Worm (Caenorhabditis elegans) whole organism, dauer: ENCODE results near the gene Y6E2A.1.
"Not testable (repeated sequence)": the region's sequence is repeated elsewhere in the genome, so short reads cannot be mapped to it uniquely, and the experiment has no call there.

Experiments used
- unc-62 ChIP-seq: sonication (generic microtip); optimal IDR thresholded peaks from 2 replicates; lab custom pipeline; 2017; ENCODE audit warnings: missing biosample characterization, missing genetic modification reagents, missing genetic modification characterization

The Y6E2A.1 gene

ce11 chrV:15674899-15675298, 35.4 kb downstream of the Y6E2A.1 start:
- no peak for TF ChIP-seq unc-62

- TF ChIP-seq unc-62 = no peak
These were observed 36.6 kb downstream of the Y6E2A.1 start, which contains the start of gene nhr-51 for ce11 chrV:15673707-15674106. nhr-51 (plus strand) TSS chrV:15674007.

- not testable (repeated sequence) for TF ChIP-seq unc-62
These were observed 40.2 kb downstream of the Y6E2A.1 start, which contains the start of gene K06B4.15 for ce11 chrV:15670139-15670538. K06B4.15 (plus strand) TSS chrV:15670439.

ce11 chrV:15668870-15669269, 41.4 kb downstream of the Y6E2A.1 start, which contains the start of gene K06B4.4:
K06B4.4 (plus strand) TSS chrV:15669170.
- TF ChIP-seq unc-62 = no peak

ce11 chrV:15668200-15668599, 42.1 kb downstream of the Y6E2A.1 start, which contains the start of gene F53E4.1:
F53E4.1 (minus strand) TSS chrV:15668300.
- TF ChIP-seq unc-62 = not testable (repeated sequence)

DNA sequence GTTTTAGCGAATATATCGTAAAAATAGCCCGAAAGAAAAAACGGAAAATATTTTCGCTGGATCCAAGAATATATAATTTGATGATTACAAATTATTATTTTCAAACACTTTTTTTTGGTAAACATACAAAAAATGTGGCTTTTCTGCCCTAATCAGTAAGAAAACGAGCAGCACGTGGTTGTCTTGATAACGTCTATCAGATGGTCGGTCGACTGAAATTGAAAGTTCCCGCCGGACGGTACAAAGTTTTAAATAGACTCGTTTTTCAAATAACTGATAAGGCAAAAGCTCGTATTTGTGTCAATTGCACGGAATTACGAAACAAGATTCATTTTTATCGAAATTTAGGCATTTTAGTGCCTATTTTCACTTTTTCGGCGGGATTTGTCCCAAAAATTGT, 43.6 kb downstream of the Y6E2A.1 start:
- TF ChIP-seq unc-62 = no peak

DNA sequence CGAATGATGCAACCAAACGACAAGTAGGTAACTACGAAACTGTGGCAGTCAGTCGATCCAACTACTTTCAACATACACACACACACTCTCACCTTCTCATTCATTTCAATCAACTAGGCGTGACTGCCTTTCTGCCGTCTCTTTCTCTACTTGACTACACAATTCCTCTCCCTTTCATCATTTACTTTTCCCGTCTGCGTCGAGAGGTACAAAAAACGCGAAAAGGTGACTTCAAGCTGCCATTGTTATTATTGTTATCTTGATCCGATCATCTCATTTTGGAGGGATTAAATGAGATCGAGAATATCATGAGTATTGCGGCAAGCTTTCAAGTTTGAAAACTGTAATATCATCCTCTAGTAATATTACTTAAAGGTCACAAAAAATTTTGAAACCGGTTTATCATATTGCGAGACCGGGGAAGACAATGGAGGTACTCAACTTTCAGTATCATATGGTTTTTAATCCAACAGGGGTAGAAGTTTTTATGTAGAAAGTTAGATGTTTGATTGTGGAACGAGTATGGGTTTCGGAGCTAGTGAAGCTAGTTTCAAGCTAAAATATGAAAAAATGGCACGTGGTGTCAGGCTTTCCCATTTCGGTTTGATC, 46.1 kb downstream of the Y6E2A.1 start:
- TF ChIP-seq unc-62 = no peak

DNA sequence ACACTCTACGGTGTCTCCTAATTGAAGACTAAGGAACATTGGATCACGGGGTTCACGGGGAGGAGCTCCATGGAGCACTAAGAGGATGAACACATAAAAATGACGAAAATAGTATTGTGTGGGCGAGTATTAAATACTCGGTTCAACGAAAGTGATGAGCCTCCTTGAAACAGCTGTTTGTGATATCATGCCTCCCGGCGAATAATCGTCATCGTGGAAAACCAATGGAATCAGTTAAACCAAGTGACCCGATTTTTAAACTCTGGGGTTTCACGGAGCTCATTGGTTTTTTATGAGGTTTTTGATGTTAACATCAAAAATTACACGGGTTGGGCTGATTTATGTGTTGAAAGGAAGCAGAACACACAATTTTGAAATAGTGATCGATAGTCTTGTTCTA, 48.7 kb downstream of the Y6E2A.1 start:
- no peak for TF ChIP-seq unc-62

DNA sequence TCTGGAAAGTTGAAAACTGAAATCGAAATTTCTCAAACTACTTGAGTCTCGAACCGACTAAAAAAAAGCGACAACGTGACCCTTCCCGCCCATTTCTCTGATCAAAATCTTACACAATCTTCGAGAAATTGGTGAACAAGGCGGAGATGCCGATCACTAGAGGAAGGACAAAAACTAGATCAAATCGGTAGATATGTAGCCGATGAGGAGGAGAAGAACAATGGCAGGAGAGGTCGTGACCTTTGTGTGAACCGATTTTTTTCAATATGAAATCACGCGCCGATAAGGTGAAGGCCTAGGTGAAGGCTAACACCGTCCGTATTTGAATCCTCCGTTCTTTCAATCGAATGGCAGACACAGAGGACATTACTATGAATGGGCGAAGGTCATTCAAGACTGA, 49.3 kb downstream of the Y6E2A.1 start:
- TF ChIP-seq unc-62 = no peak
